Fruit fly (Drosophila melanogaster): ENCODE results near the gene CG7886.

- TF ChIP-seq h (optimal IDR thresholded peaks at IDR 0.05) (no peak), insv (optimal IDR thresholded peaks at IDR 0.05) (no peak)
Observed at dm6 chr3R:14690065-14690464, 47.7 kb upstream of the CG7886 start.
